Worm (Caenorhabditis elegans): ENCODE data around the gene C18A11.3.

ce11 chrX:8109531-8109930, 48.6 kb downstream of the C18A11.3 start:
- TF ChIP-seq ztf-11 (tag; optimal IDR thresholded peaks at IDR 0.05) (no peak), alr-1 (tag; optimal IDR thresholded peaks at IDR 0.05) (no peak), fos-1 (tag; optimal IDR thresholded peaks at IDR 0.05) (no peak), nhr-77 (tag; optimal IDR thresholded peaks at IDR 0.05) (no peak), nhr-25 (tag; optimal IDR thresholded peaks at IDR 0.05) (no peak), nhr-23 (tag; optimal IDR thresholded peaks at IDR 0.05) (no peak), aly-2 (tag; optimal IDR thresholded peaks at IDR 0.05) (no peak), mab-5 (tag; optimal IDR thresholded peaks at IDR 0.05) (no peak), lin-13 (GFP tag; optimal IDR thresholded peaks at IDR 0.05) (no peak)

Data from whole organism, L2 larva.